Fruit fly (Drosophila melanogaster) whole organism, prepupa: ENCODE results near the gene CG6503.

Experiments
- Blimp-1 ChIP-seq: fragments of 200-800 bp; sonication (Bioruptor generic); optimal IDR thresholded peaks from 3 replicates; lab custom pipeline; 2017; ENCODE audit warnings: missing biosample characterization, missing genetic modification characterization, mild to moderate bottlenecking, moderate library complexity, missing genetic modification reagents
- CG10631 ChIP-seq: fragments of 200-800 bp; sonication (Bioruptor generic); optimal IDR thresholded peaks from 2 replicates; lab custom pipeline; 2016; ENCODE audit warnings: missing biosample characterization, missing genetic modification characterization
- CG10669 ChIP-seq: fragments of 200-800 bp; sonication (Bioruptor generic); optimal IDR thresholded peaks from 3 replicates; lab custom pipeline; 2018; ENCODE audit warnings: missing biosample characterization, mild to moderate bottlenecking, missing genetic modification characterization, moderate library complexity
- CG11294 ChIP-seq: fragments of 200-800 bp; sonication (Bioruptor generic); IDR thresholded peaks from 2 replicates; pipeline ENCODE4 v1.3.6; 2022; ENCODE audit warnings: missing biosample characterization, missing genetic modification characterization
- CG11762 ChIP-seq: fragments of 200-800 bp; sonication (Bioruptor generic); optimal IDR thresholded peaks from 3 replicates; lab custom pipeline; 2016; ENCODE audit warnings: missing biosample characterization, missing genetic modification characterization; ENCODE audit not compliant: insufficient read depth
- CG11902 ChIP-seq: fragments of 200-800 bp; sonication (Bioruptor generic); optimal IDR thresholded peaks from 3 replicates; lab custom pipeline; 2016; ENCODE audit warnings: missing biosample characterization, missing genetic modification characterization
- CG15336 ChIP-seq: fragments of 200-800 bp; sonication (Bioruptor generic); IDR thresholded peaks from 2 replicates; pipeline ENCODE4 v1.3.6; 2022; ENCODE audit warnings: missing biosample characterization, missing genetic modification characterization
- CG1621 ChIP-seq: fragments of 200-800 bp; sonication (Bioruptor generic); optimal IDR thresholded peaks from 3 replicates; lab custom pipeline; 2018; ENCODE audit warnings: missing biosample characterization, mild to moderate bottlenecking, missing genetic modification characterization
- CG16779 ChIP-seq: fragments of 200-800 bp; sonication (Bioruptor generic); optimal IDR thresholded peaks from 3 replicates; lab custom pipeline; 2017; ENCODE audit warnings: missing biosample characterization, mild to moderate bottlenecking, missing genetic modification characterization
- CG3032 ChIP-seq: fragments of 200-800 bp; optimal IDR thresholded peaks from 2 replicates; lab custom pipeline; 2019; ENCODE audit warnings: missing biosample characterization, mild to moderate bottlenecking, missing genetic modification characterization, moderate library complexity
- CG32006 ChIP-seq: fragments of 200-800 bp; sonication (Bioruptor generic); optimal IDR thresholded peaks from 3 replicates; lab custom pipeline; 2017; ENCODE audit warnings: missing biosample characterization, mild to moderate bottlenecking, missing genetic modification characterization
- CG34406 ChIP-seq: fragments of 200-800 bp; sonication (Bioruptor generic); optimal IDR thresholded peaks from 3 replicates; lab custom pipeline; 2016; ENCODE audit warnings: missing biosample characterization, missing genetic modification characterization
- CG3919 ChIP-seq: fragments of 200-800 bp; sonication (Bioruptor generic); optimal IDR thresholded peaks from 3 replicates; lab custom pipeline; 2016; ENCODE audit warnings: missing biosample characterization, missing genetic modification characterization
- CG4318 ChIP-seq: fragments of 200-800 bp; sonication (Bioruptor generic); optimal IDR thresholded peaks from 3 replicates; lab custom pipeline; 2017; ENCODE audit warnings: missing biosample characterization, mild to moderate bottlenecking, missing genetic modification characterization
- CG6163 ChIP-seq: fragments of 200-800 bp; sonication (Bioruptor generic); IDR thresholded peaks from 3 replicates; pipeline ENCODE4 v1.3.6; 2022; ENCODE audit warnings: missing biosample characterization, missing genetic modification characterization
- CG6276 ChIP-seq: fragments of 200-800 bp; sonication (Bioruptor generic); optimal IDR thresholded peaks from 2 replicates; lab custom pipeline; 2017; ENCODE audit warnings: missing biosample characterization, mild to moderate bottlenecking, missing genetic modification characterization
- CG6808 ChIP-seq: fragments of 200-800 bp; sonication (Bioruptor generic); optimal IDR thresholded peaks from 3 replicates; lab custom pipeline; 2017; ENCODE audit warnings: missing biosample characterization, missing genetic modification characterization, mild to moderate bottlenecking, moderate library complexity, missing genetic modification reagents
- CG8119 ChIP-seq: fragments of 200-800 bp; sonication (Bioruptor generic); IDR thresholded peaks from 3 replicates; pipeline ENCODE4 v1.3.6; 2022; ENCODE audit warnings: missing biosample characterization, missing genetic modification characterization
- CG8319 ChIP-seq: fragments of 200-800 bp; sonication (Bioruptor generic); optimal IDR thresholded peaks from 3 replicates; lab custom pipeline; 2016; ENCODE audit warnings: missing biosample characterization, missing genetic modification characterization
- CG9139 ChIP-seq: fragments of 200-800 bp; sonication (Bioruptor generic); optimal IDR thresholded peaks from 3 replicates; lab custom pipeline; 2017; ENCODE audit warnings: missing biosample characterization, mild to moderate bottlenecking, missing genetic modification characterization
- Eip75B ChIP-seq: fragments of 200-800 bp; sonication (Bioruptor generic); optimal IDR thresholded peaks from 3 replicates; lab custom pipeline; 2016; ENCODE audit warnings: missing biosample characterization, missing genetic modification characterization
- Eip78C ChIP-seq: fragments of 200-800 bp; sonication (Bioruptor generic); peaks from one replicate; lab custom pipeline; 2016; ENCODE audit warnings: missing biosample characterization, missing genetic modification characterization
- Ets21C ChIP-seq: fragments of 200-800 bp; sonication (Bioruptor generic); optimal IDR thresholded peaks from 3 replicates; lab custom pipeline; 2016; ENCODE audit warnings: missing biosample characterization, missing genetic modification characterization
- Ets96B ChIP-seq: fragments of 200-800 bp; optimal IDR thresholded peaks from 2 replicates; lab custom pipeline; 2019; ENCODE audit warnings: missing biosample characterization, mild to moderate bottlenecking, missing genetic modification characterization, moderate library complexity
- Gug ChIP-seq: fragments of 200-800 bp; sonication (Bioruptor generic); IDR thresholded peaks from 2 replicates; pipeline ENCODE4 v1.3.6; 2022; ENCODE audit warnings: missing biosample characterization, missing genetic modification characterization
- Hr38 ChIP-seq: sonication (Bioruptor generic); optimal IDR thresholded peaks from 2 replicates; lab custom pipeline; 2016; ENCODE audit warnings: missing biosample characterization, missing genetic modification characterization
- Hr39 ChIP-seq: fragments of 200-800 bp; sonication (Bioruptor generic); optimal IDR thresholded peaks from 2 replicates; lab custom pipeline; 2016; ENCODE audit warnings: missing biosample characterization, missing genetic modification characterization
- Hr4 ChIP-seq: fragments of 200-800 bp; sonication (Bioruptor generic); optimal IDR thresholded peaks from 3 replicates; lab custom pipeline; 2016; ENCODE audit warnings: missing biosample characterization, missing genetic modification characterization
- Lpt ChIP-seq: fragments of 200-800 bp; sonication (Bioruptor generic); optimal IDR thresholded peaks from 3 replicates; lab custom pipeline; 2016; ENCODE audit warnings: missing biosample characterization, missing genetic modification characterization
- Smox ChIP-seq: fragments of 200-800 bp; sonication (Bioruptor generic); optimal IDR thresholded peaks from 3 replicates; lab custom pipeline; 2016; ENCODE audit warnings: missing biosample characterization, missing genetic modification characterization
- Sox14 ChIP-seq: fragments of 200-800 bp; sonication (Bioruptor generic); optimal IDR thresholded peaks from 3 replicates; lab custom pipeline; 2016; ENCODE audit warnings: missing biosample characterization, missing genetic modification characterization
- acj6 ChIP-seq: fragments of 200-800 bp; sonication (Bioruptor generic); optimal IDR thresholded peaks from 3 replicates; lab custom pipeline; 2016; ENCODE audit warnings: missing biosample characterization, missing genetic modification characterization
- cyc ChIP-seq: fragments of 200-800 bp; sonication (Bioruptor generic); optimal IDR thresholded peaks from 3 replicates; lab custom pipeline; 2016; ENCODE audit warnings: missing biosample characterization, missing genetic modification characterization
- dac ChIP-seq: fragments of 200-800 bp; sonication (Bioruptor generic); optimal IDR thresholded peaks from 2 replicates; lab custom pipeline; 2017; ENCODE audit warnings: missing biosample characterization, mild to moderate bottlenecking, missing genetic modification characterization
- dsx ChIP-seq: fragments of 200-800 bp; optimal IDR thresholded peaks from 3 replicates; lab custom pipeline; 2019; ENCODE audit warnings: missing biosample characterization, mild to moderate bottlenecking, missing genetic modification characterization, moderate library complexity; ENCODE audit not compliant: poor library complexity, severe bottlenecking
- eg ChIP-seq: fragments of 200-800 bp; sonication (Bioruptor generic); IDR thresholded peaks from 3 replicates; pipeline ENCODE4 v1.3.6; 2022; ENCODE audit warnings: missing biosample characterization, missing genetic modification characterization
- esn ChIP-seq: fragments of 200-800 bp; sonication (Bioruptor generic); optimal IDR thresholded peaks from 2 replicates; lab custom pipeline; 2016; ENCODE audit warnings: missing biosample characterization, mild to moderate bottlenecking, missing genetic modification characterization, moderate library complexity
- fd59A ChIP-seq: fragments of 200-800 bp; sonication (Bioruptor generic); optimal IDR thresholded peaks from 2 replicates; lab custom pipeline; 2017; ENCODE audit warnings: missing biosample characterization, mild to moderate bottlenecking, missing genetic modification characterization, missing genetic modification reagents
- fkh ChIP-seq: fragments of 200-800 bp; sonication (Bioruptor generic); optimal IDR thresholded peaks from 3 replicates; lab custom pipeline; 2017; ENCODE audit warnings: missing biosample characterization, mild to moderate bottlenecking, missing genetic modification characterization, moderate library complexity
- lz ChIP-seq: fragments of 200-800 bp; sonication (Bioruptor generic); optimal IDR thresholded peaks from 3 replicates; lab custom pipeline; 2016; ENCODE audit warnings: missing biosample characterization, missing genetic modification characterization
- pdm3 ChIP-seq: fragments of 200-800 bp; sonication (Bioruptor generic); optimal IDR thresholded peaks from 3 replicates; lab custom pipeline; 2016; ENCODE audit warnings: missing biosample characterization, missing genetic modification characterization
- spab ChIP-seq: fragments of 200-800 bp; sonication (Bioruptor generic); optimal IDR thresholded peaks from 2 replicates; lab custom pipeline; 2017; ENCODE audit warnings: missing biosample characterization, mild to moderate bottlenecking, missing genetic modification characterization, missing genetic modification reagents
- svp ChIP-seq: fragments of 200-800 bp; sonication (Bioruptor generic); peaks from one replicate; lab custom pipeline; 2016; ENCODE audit warnings: missing biosample characterization, missing genetic modification characterization
- topi ChIP-seq: fragments of 200-800 bp; sonication (Bioruptor generic); optimal IDR thresholded peaks from 3 replicates; lab custom pipeline; 2016; ENCODE audit warnings: missing biosample characterization, missing genetic modification characterization
- vri ChIP-seq: fragments of 200-800 bp; sonication (Bioruptor generic); optimal IDR thresholded peaks from 3 replicates; lab custom pipeline; 2016; ENCODE audit warnings: missing biosample characterization, mild to moderate bottlenecking, missing genetic modification characterization

CG6503 gene

DNA sequence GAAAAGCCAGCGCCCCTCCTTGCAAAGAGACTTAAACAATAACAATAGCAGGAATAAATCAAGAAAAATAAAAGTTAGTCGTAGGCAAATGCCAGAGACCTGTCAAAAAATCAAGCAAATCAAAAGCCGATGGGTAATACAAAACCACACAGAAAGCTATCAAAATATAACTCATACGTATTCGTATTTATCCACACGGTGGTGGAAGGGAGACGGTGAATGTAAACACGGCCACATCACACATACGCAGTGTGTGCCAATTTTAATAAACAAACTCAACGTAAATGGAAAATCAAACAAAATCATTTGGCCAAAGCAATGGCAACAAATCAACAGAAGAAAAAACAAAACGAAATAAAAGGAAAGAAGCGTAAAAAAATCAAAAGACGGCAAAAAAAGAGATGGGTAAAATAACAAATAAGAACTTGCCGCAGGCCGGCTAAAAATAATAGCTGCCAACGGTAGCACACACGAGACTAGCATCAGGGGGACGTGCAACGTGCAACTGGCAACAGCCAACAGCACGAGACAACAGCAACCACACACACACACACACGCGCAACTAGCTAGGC, 17.8 kb upstream of the CG6503 start:
- TF ChIP-seq fkh (GFP tag; lab: Kevin White, UChicago) (peak; percentile 17), CG10669 (GFP tag; lab: Kevin White, UChicago) (no peak), Blimp-1 (GFP tag; lab: Kevin White, UChicago) (no peak), Sox14 (GFP tag; lab: Kevin White, UChicago) (no peak), CG16779 (tag; lab: Kevin White, UChicago) (peak; percentile 11), topi (GFP tag; lab: Kevin White, UChicago) (no peak), Eip78C (GFP tag; lab: Kevin White, UChicago) (no peak), CG3919 (GFP tag; lab: Kevin White, UChicago) (no peak), CG32006 (GFP tag; lab: Kevin White, UChicago) (no peak), CG6276 (peak; percentile 76), CG6163 (peak; percentile 51; the same call in 2 of the 3 replicates), Gug (GFP tag; lab: Robert Waterston, UW) (no peak), lz (GFP tag; lab: Kevin White, UChicago) (no peak), dac (GFP tag; lab: Kevin White, UChicago) (no peak), Hr4 (no peak), acj6 (no peak), vri (no peak), CG11902 (GFP tag; lab: Kevin White, UChicago) (no peak), CG34406 (GFP tag; lab: Kevin White, UChicago) (no peak), CG11294 (GFP tag; lab: Robert Waterston, UW) (no peak), eg (GFP tag; lab: Robert Waterston, UW) (peak; percentile 72; the same call in 2 of the 3 replicates), cyc (no peak), Ets21C (GFP tag; lab: Kevin White, UChicago) (no peak), CG9139 (GFP tag; lab: Kevin White, UChicago) (no peak), CG1621 (no peak), Hr39 (no peak), esn (GFP tag; lab: Kevin White, UChicago) (no peak), CG6808 (GFP tag; lab: Kevin White, UChicago) (peak; percentile 5), svp (no peak), CG8319 (GFP tag; lab: Kevin White, UChicago) (no peak), spab (GFP tag; lab: Kevin White, UChicago) (peak; percentile 3), Lpt (GFP tag; lab: Kevin White, UChicago) (no peak), CG10631 (GFP tag; lab: Kevin White, UChicago) (no peak), Ets96B (no peak), CG11762 (GFP tag; lab: Kevin White, UChicago) (no peak), CG3032 (tag; lab: Kevin White, UChicago) (no peak), CG4318 (no peak), CG15336 (GFP tag; lab: Robert Waterston, UW) (peak; percentile 65), Eip75B (GFP tag; lab: Kevin White, UChicago) (no peak), CG8119 (peak; percentile 55), pdm3 (GFP tag; lab: Kevin White, UChicago) (no peak), Smox (GFP tag; lab: Kevin White, UChicago) (no peak), Hr38 (GFP tag; lab: Kevin White, UChicago) (no peak), dsx (GFP tag; lab: Kevin White, UChicago) (peak; percentile 14), fd59A (GFP tag; lab: Kevin White, UChicago) (no peak)
